Worm (Caenorhabditis elegans): Measurements from ENCODE around the gene C49F8.3.

DNA sequence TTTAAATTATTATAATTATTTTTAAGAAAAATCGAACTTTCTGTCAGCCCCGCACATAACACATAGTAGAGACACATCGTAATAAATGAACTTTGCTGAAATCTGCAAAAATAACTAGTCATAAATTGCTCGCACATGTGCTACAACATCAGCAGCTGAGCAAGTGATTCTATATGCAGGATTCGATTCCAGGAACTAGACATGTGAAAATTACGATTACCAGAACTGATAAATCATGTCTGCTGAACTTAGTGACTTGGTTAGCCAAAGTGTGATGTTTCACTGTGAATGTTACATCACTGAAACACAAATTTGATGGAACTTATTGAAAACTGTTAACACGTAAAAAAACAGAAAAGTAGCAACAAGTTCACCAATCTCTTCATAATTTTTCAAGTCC lies 40.1 kb downstream of the C49F8.3 start:
- TF ChIP-seq sox-4 (tag; optimal IDR thresholded peaks at IDR 0.05) (no peak), nhr-11 (tag; optimal IDR thresholded peaks at IDR 0.05) (no peak), pqm-1 (tag; optimal IDR thresholded peaks at IDR 0.05) (no peak), K02D7.2 (tag; optimal IDR thresholded peaks at IDR 0.05) (no peak), pax-1 (tag; optimal IDR thresholded peaks at IDR 0.05) (no peak), ama-1 (optimal IDR thresholded peaks at IDR 0.05) (no peak), fkh-6 (tag; optimal IDR thresholded peaks at IDR 0.05) (no peak), nfya-1 (tag; optimal IDR thresholded peaks at IDR 0.05) (no peak), hlh-15 (tag; optimal IDR thresholded peaks at IDR 0.05) (no peak), F13H6.1 (tag; optimal IDR thresholded peaks at IDR 0.05) (no peak), ceh-9 (tag; optimal IDR thresholded peaks at IDR 0.05) (no peak), tbx-7 (tag; optimal IDR thresholded peaks at IDR 0.05) (no peak), ceh-18 (tag; optimal IDR thresholded peaks at IDR 0.05) (no peak), ceh-34 (tag; optimal IDR thresholded peaks at IDR 0.05) (no peak)
